Worm (Caenorhabditis elegans) whole organism, L1 larva: Measurements from ENCODE around the gene F17C11.12.

ENCODE experiments used
- C34B4.2 ChIP-seq: sonication (generic microtip); optimal IDR thresholded peaks from 2 replicates; lab custom pipeline; 2017; ENCODE audit warnings: mild to moderate bottlenecking, missing genetic modification characterization, missing compliant biosample characterization
- F16B12.6 ChIP-seq: fragments of 150-350 bp; optimal IDR thresholded peaks from 2 replicates; lab custom pipeline; 2014; ENCODE audit warnings: missing biosample characterization, missing genetic modification characterization
- aly-2 ChIP-seq: fragments of 150-350 bp; optimal IDR thresholded peaks from 2 replicates; lab custom pipeline; 2014; ENCODE audit warnings: missing biosample characterization, missing genetic modification characterization
- dpl-1 ChIP-seq, 3 experiments: fragments of 150-350 bp in 2 of 3; sonication (generic microtip) in 1 of 3; optimal IDR thresholded peaks; 2 replicates each; lab custom pipeline; 2014 to 2017; ENCODE audit warnings: missing biosample characterization in 3 of 3, missing genetic modification characterization in 3 of 3, missing genetic modification reagents in 3 of 3
- fkh-10 ChIP-seq: sonication (generic microtip); optimal IDR thresholded peaks from 2 replicates; lab custom pipeline; 2017; ENCODE audit warnings: missing biosample characterization, missing genetic modification reagents, missing genetic modification characterization
- fkh-4 ChIP-seq: sonication (generic microtip); optimal IDR thresholded peaks from 2 replicates; lab custom pipeline; 2016; ENCODE audit warnings: missing compliant biosample characterization, missing genetic modification characterization, borderline replicate concordance
- jun-1 ChIP-seq: fragments of 150-350 bp; optimal IDR thresholded peaks from 2 replicates; lab custom pipeline; 2014; ENCODE audit warnings: missing biosample characterization, missing genetic modification reagents, missing genetic modification characterization
- lin-13 ChIP-seq: fragments of 150-350 bp; optimal IDR thresholded peaks from 2 replicates; lab custom pipeline; 2014; ENCODE audit warnings: missing biosample characterization, missing genetic modification reagents, missing genetic modification characterization
- mep-1 ChIP-seq: fragments of 150-350 bp; optimal IDR thresholded peaks from 2 replicates; lab custom pipeline; 2014; ENCODE audit warnings: missing biosample characterization, missing genetic modification characterization
- nhr-237 ChIP-seq: fragments of 150-350 bp; optimal IDR thresholded peaks from 2 replicates; lab custom pipeline; 2014; ENCODE audit warnings: missing biosample characterization, missing genetic modification characterization
- rnt-1 ChIP-seq: sonication (generic microtip); optimal IDR thresholded peaks from 2 replicates; lab custom pipeline; 2016; ENCODE audit warnings: mild to moderate bottlenecking, missing genetic modification characterization, moderate library complexity, missing compliant biosample characterization
- sox-4 ChIP-seq: sonication (generic microtip); optimal IDR thresholded peaks from 2 replicates; lab custom pipeline; 2016; ENCODE audit warnings: missing genetic modification characterization, missing compliant biosample characterization
- tbx-2 ChIP-seq: sonication (generic microtip); optimal IDR thresholded peaks from 2 replicates; lab custom pipeline; 2016; ENCODE audit warnings: missing genetic modification characterization, missing compliant biosample characterization
- unc-30 ChIP-seq: sonication (generic microtip); optimal IDR thresholded peaks from 2 replicates; lab custom pipeline; 2017; ENCODE audit warnings: missing biosample characterization, missing genetic modification characterization

DNA sequence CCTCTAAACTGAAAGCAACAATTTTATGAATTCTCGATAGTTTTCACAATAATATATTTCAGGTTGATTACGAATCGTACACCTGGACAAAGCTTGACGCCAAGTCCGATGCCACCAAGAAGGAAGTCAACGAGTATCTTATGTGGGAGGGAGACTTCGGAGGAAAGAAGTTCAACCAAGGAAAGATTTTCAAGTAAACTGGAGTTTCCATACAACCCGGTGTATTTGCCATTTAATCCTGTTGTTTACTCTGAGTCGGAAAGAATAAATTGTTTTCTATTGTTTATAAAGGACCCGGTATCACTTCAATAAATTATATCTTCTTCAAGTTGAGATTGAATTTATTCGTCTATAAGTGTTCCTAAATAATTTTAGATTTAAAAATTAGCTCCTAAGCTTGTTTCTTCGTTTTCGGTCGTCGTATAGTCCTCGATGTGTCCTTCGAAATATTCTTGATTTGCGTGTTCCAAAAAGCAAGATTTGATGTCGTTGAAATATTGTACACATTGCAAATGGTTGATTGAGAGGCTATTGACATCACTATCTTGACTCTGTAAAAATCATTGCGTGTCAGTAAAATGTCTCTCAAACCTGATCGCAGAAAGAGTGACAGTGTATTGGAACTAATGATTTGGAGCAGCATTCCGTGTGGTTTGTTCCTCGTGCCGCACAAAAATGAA lies 31.0 kb upstream of the F17C11.12 start:
- TF ChIP-seq dpl-1 (GFP tag; optimal IDR thresholded peaks at IDR 0.05; lab: Kevin White, UChicago) (no peak), F16B12.6 (no peak), aly-2 (tag; lab: Kevin White, UChicago) (no peak), fkh-4 (tag; lab: Kevin White, UChicago) (no peak), mep-1 (no peak), fkh-10 (GFP tag; lab: Kevin White, UChicago) (no peak), unc-30 (tag; lab: Kevin White, UChicago) (no peak), lin-13 (GFP tag; lab: Kevin White, UChicago) (no peak), tbx-2 (tag; lab: Kevin White, UChicago) (no peak), C34B4.2 (tag; lab: Kevin White, UChicago) (no peak), rnt-1 (no peak), sox-4 (tag; lab: Kevin White, UChicago) (no peak), nhr-237 (tag; lab: Kevin White, UChicago) (no peak), jun-1 (no peak)
